Worm (Caenorhabditis elegans) whole organism, mixed stage, embryonic: ENCODE data around the gene ZK218.7.

Experiments used
- M03D4.4 ChIP-seq: sonication (generic microtip); optimal IDR thresholded peaks from 2 replicates; lab custom pipeline; 2017; ENCODE audit warnings: mild to moderate bottlenecking, missing genetic modification characterization, missing compliant biosample characterization
- bed-3 ChIP-seq: fragments of 200-800 bp; sonication (Bioruptor generic); optimal IDR thresholded peaks from 3 replicates; lab custom pipeline; 2018; ENCODE audit warnings: mild to moderate bottlenecking, missing genetic modification characterization, moderate library complexity, missing compliant biosample characterization
- ceh-39 ChIP-seq: fragments of 150-350 bp; optimal IDR thresholded peaks from 2 replicates; lab custom pipeline; 2014; ENCODE audit warnings: missing biosample characterization, missing genetic modification characterization
- ceh-43 ChIP-seq: fragments of 200-800 bp; sonication (Bioruptor generic); optimal IDR thresholded peaks from 2 replicates; lab custom pipeline; 2018; ENCODE audit warnings: mild to moderate bottlenecking, missing genetic modification characterization, moderate library complexity, missing compliant biosample characterization
- ceh-83 ChIP-seq: fragments of 200-800 bp; sonication (Bioruptor generic); optimal IDR thresholded peaks from 2 replicates; lab custom pipeline; 2018; ENCODE audit warnings: mild to moderate bottlenecking, missing genetic modification characterization, missing compliant biosample characterization
- ces-1 ChIP-seq: fragments of 150-350 bp; optimal IDR thresholded peaks from 2 replicates; lab custom pipeline; 2014; ENCODE audit warnings: missing biosample characterization, missing genetic modification reagents, missing genetic modification characterization
- cnd-1 ChIP-seq: fragments of 200-800 bp; sonication (Bioruptor generic); optimal IDR thresholded peaks from 2 replicates; lab custom pipeline; 2018; ENCODE audit warnings: mild to moderate bottlenecking, missing genetic modification characterization, missing compliant biosample characterization
- drap-1 ChIP-seq: fragments of 200-800 bp; sonication (Bioruptor generic); optimal IDR thresholded peaks from 3 replicates; lab custom pipeline; 2018; ENCODE audit warnings: mild to moderate bottlenecking, missing genetic modification characterization, missing compliant biosample characterization
- elt-1 ChIP-seq: sonication (generic microtip); optimal IDR thresholded peaks from 2 replicates; lab custom pipeline; 2017; ENCODE audit warnings: missing genetic modification characterization, mild to moderate bottlenecking, missing compliant biosample characterization, antibody characterized with exemption, moderate library complexity, borderline replicate concordance; ENCODE audit not compliant: insufficient read depth
- elt-3 ChIP-seq: fragments of 150-350 bp; optimal IDR thresholded peaks from 2 replicates; lab custom pipeline; 2014; ENCODE audit warnings: missing biosample characterization, missing genetic modification characterization
- ham-2 ChIP-seq: fragments of 200-800 bp; sonication (Bioruptor generic); optimal IDR thresholded peaks from 2 replicates; lab custom pipeline; 2018; ENCODE audit warnings: mild to moderate bottlenecking, missing genetic modification characterization, missing compliant biosample characterization
- hlh-1 ChIP-seq: fragments of 150-350 bp; optimal IDR thresholded peaks from 2 replicates; lab custom pipeline; 2014; ENCODE audit warnings: missing biosample characterization, missing genetic modification reagents, missing genetic modification characterization
- lin-13 ChIP-seq: fragments of 150-350 bp; optimal IDR thresholded peaks from 2 replicates; lab custom pipeline; 2014; ENCODE audit warnings: missing biosample characterization, missing genetic modification characterization
- lin-32 ChIP-seq: fragments of 200-800 bp; sonication (Bioruptor generic); optimal IDR thresholded peaks from 2 replicates; lab custom pipeline; 2018; ENCODE audit warnings: mild to moderate bottlenecking, missing genetic modification characterization, missing compliant biosample characterization
- lsy-2 ChIP-seq: fragments of 150-350 bp; optimal IDR thresholded peaks from 2 replicates; lab custom pipeline; 2014; ENCODE audit warnings: missing biosample characterization, missing genetic modification characterization
- mab-5 ChIP-seq: fragments of 150-350 bp; optimal IDR thresholded peaks from 2 replicates; lab custom pipeline; 2014; ENCODE audit warnings: missing biosample characterization, missing genetic modification characterization
- mep-1 ChIP-seq: fragments of 150-350 bp; optimal IDR thresholded peaks from 2 replicates; lab custom pipeline; 2017; ENCODE audit warnings: missing biosample characterization, missing genetic modification reagents, missing genetic modification characterization, inconsistent platforms
- mls-2 ChIP-seq: sonication (generic microtip); optimal IDR thresholded peaks from 2 replicates; lab custom pipeline; 2016; ENCODE audit warnings: mild to moderate bottlenecking, missing genetic modification characterization, moderate library complexity, missing compliant biosample characterization
- nhr-12 ChIP-seq: fragments of 150-350 bp; optimal IDR thresholded peaks from 2 replicates; lab custom pipeline; 2014; ENCODE audit warnings: missing biosample characterization, missing genetic modification characterization
- nhr-2 ChIP-seq: fragments of 150-350 bp; optimal IDR thresholded peaks from 2 replicates; lab custom pipeline; 2014; ENCODE audit warnings: missing biosample characterization, missing genetic modification characterization
- nhr-237 ChIP-seq: fragments of 150-350 bp; optimal IDR thresholded peaks from 2 replicates; lab custom pipeline; 2014; ENCODE audit warnings: missing biosample characterization, missing genetic modification characterization
- nhr-28 ChIP-seq: fragments of 150-350 bp; optimal IDR thresholded peaks from 2 replicates; lab custom pipeline; 2014; ENCODE audit warnings: missing biosample characterization, missing genetic modification characterization
- nhr-76 ChIP-seq: sonication (generic microtip); optimal IDR thresholded peaks from 2 replicates; lab custom pipeline; 2017; ENCODE audit warnings: missing biosample characterization, missing genetic modification characterization
- pha-4 ChIP-seq: fragments of 150-350 bp; optimal IDR thresholded peaks from 2 replicates; lab custom pipeline; 2018; ENCODE audit warnings: missing biosample characterization, missing genetic modification reagents, missing genetic modification characterization
- snpc-4 ChIP-seq: fragments of 150-350 bp; optimal IDR thresholded peaks from 2 replicates; lab custom pipeline; 2014; ENCODE audit warnings: missing biosample characterization, missing genetic modification characterization
- sptf-1 ChIP-seq: sonication (generic microtip); optimal IDR thresholded peaks from 2 replicates; lab custom pipeline; 2017; ENCODE audit warnings: mild to moderate bottlenecking, missing genetic modification characterization, moderate library complexity, missing compliant biosample characterization
- tbx-8 ChIP-seq: fragments of 200-800 bp; sonication (Bioruptor generic); optimal IDR thresholded peaks from 2 replicates; lab custom pipeline; 2018; ENCODE audit warnings: mild to moderate bottlenecking, missing genetic modification characterization, moderate library complexity, missing compliant biosample characterization
- unc-120 ChIP-seq: sonication (generic microtip); optimal IDR thresholded peaks from 2 replicates; lab custom pipeline; 2017; ENCODE audit warnings: missing genetic modification characterization, missing compliant biosample characterization; ENCODE audit not compliant: poor library complexity, severe bottlenecking
- unc-39 ChIP-seq: fragments of 150-350 bp; optimal IDR thresholded peaks from 2 replicates; lab custom pipeline; 2014; ENCODE audit warnings: missing biosample characterization, missing genetic modification characterization
- unc-62 ChIP-seq: fragments of 150-350 bp; optimal IDR thresholded peaks from 2 replicates; lab custom pipeline; 2014; ENCODE audit warnings: missing biosample characterization, missing genetic modification reagents, missing genetic modification characterization
- zip-8 ChIP-seq: fragments of 150-350 bp; optimal IDR thresholded peaks from 2 replicates; lab custom pipeline; 2014; ENCODE audit warnings: missing biosample characterization, missing genetic modification characterization
- ztf-11 ChIP-seq: fragments of 150-350 bp; optimal IDR thresholded peaks from 2 replicates; lab custom pipeline; 2014; ENCODE audit warnings: missing biosample characterization, missing genetic modification characterization

The ZK218.7 gene

ce11 chrV:17068839-17069238, 36.7 kb upstream of the ZK218.7 start, which contains the start of gene T05E12.8:
TSS of gene T05E12.8 (plus strand) at chrV:17069139.
- TF ChIP-seq pha-4 (tag; lab: Kevin White, UChicago): no peak

ce11 chrV:17071578-17071977, 34.0 kb upstream of the ZK218.7 start, which contains the start of gene srbc-14:
TSS of gene srbc-14 (minus strand) at chrV:17071678.
- TF ChIP-seq bed-3 (GFP tag; lab: Kevin White, UChicago) (no peak), ceh-39 (tag; lab: Kevin White, UChicago) (no peak), unc-120 (no peak), mls-2 (no peak), nhr-237 (tag; lab: Kevin White, UChicago) (no peak), hlh-1 (no peak), drap-1 (GFP tag; lab: Kevin White, UChicago) (no peak), pha-4 (tag; lab: Kevin White, UChicago) (no peak), lin-32 (GFP tag; lab: Kevin White, UChicago) (no peak), tbx-8 (GFP tag; lab: Kevin White, UChicago) (no peak), elt-1 (tag; lab: Kevin White, UChicago) (no peak), lsy-2 (tag; lab: Kevin White, UChicago) (no peak), ztf-11 (tag; lab: Kevin White, UChicago) (no peak), mep-1 (tag; lab: Kevin White, UChicago) (no peak), ham-2 (GFP tag; lab: Kevin White, UChicago) (no peak), cnd-1 (tag; lab: Kevin White, UChicago) (no peak)

DNA sequence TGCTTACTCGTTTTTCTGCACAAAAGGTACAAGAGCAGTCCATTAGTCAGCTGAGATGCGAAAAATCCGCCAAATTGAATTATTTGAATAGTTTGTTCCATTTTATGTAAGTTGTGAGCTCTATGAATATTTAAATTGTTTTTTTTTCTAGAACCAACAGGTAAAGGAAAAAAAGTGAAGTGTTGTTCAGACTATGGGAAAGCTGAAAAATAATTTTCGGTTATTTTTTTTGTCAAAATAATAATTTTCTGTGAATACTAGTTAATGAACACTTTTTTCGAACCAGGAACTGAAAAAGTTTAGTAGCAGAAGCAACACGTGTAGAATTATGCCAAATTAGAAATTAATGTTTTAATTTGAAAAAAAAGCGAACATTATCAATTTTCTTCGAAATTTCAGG, 29.7 kb upstream of the ZK218.7 start, which contains the start of gene str-125:
Gene str-125, minus strand, starts transcription at position 101 of the 400 bp plus-strand sequence.
- TF ChIP-seq tbx-8 (GFP tag; lab: Kevin White, UChicago): no peak
- TF ChIP-seq snpc-4 (tag; lab: Kevin White, UChicago): no peak
- no peak for TF ChIP-seq nhr-28 (tag; lab: Kevin White, UChicago)
- TF ChIP-seq nhr-12 (tag; lab: Kevin White, UChicago): no peak
- no peak for TF ChIP-seq M03D4.4 (tag; lab: Kevin White, UChicago)
- no peak for TF ChIP-seq sptf-1 (tag; lab: Kevin White, UChicago)
- no peak for TF ChIP-seq ces-1

DNA sequence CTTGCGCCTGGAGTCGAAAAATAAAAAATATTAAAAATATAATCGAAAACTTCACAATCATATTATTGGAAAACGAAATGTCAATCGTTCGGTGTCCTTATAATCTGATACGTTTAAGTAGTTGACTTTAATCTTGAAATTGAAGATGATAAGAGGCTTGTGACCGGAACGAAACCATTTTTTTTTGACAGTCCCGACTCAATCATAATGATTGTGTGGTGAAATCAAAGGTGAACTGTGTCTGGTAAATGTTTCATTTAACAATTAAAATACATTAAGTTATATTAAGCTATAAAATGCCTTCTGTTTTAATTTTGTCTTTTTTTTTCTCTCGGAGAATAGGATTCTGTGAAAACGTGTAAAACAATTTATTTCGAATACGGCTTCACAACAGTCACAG, 27.7 kb upstream of the ZK218.7 start, which contains the start of gene T05E12.3:
Gene T05E12.3, minus strand, starts transcription at position 101 of the 400 bp plus-strand sequence.
- TF ChIP-seq mls-2 (no peak), sptf-1 (tag; lab: Kevin White, UChicago) (no peak)

DNA sequence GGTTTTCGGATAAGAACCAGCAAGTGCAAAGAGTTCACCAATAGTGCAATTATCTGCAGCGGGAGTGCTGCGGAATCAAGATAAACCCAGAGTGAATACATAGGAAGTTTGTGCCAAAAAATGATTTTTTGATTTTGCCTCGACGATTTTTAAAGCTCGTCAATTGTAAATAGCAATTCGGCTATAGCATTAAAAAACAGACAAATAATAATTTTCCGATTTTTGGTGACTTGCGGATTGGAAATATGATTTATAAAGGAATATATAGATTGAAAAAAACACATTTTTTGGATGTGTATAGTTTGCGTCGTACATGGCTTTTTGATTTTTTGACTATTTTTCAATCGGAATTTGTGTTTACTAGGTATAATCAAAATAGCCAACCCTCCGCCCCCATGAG, 25.8 kb upstream of the ZK218.7 start, which contains the start of gene srw-20:
Gene srw-20, minus strand, starts transcription at position 101 of the 400 bp plus-strand sequence.
- TF ChIP-seq mab-5 (tag; lab: Kevin White, UChicago) (no peak), zip-8 (tag; lab: Kevin White, UChicago) (no peak), lin-13 (tag; lab: Kevin White, UChicago) (no peak), ceh-83 (GFP tag; lab: Kevin White, UChicago) (no peak), tbx-8 (GFP tag; lab: Kevin White, UChicago) (no peak), nhr-76 (tag; lab: Kevin White, UChicago) (no peak), unc-120 (no peak), ceh-43 (GFP tag; lab: Kevin White, UChicago) (no peak), unc-62 (GFP tag; lab: Kevin White, UChicago) (no peak), hlh-1 (no peak), ces-1 (no peak), cnd-1 (tag; lab: Kevin White, UChicago) (no peak), unc-39 (tag; lab: Kevin White, UChicago) (no peak), elt-3 (tag; lab: Kevin White, UChicago) (no peak), nhr-12 (tag; lab: Kevin White, UChicago) (no peak), ham-2 (GFP tag; lab: Kevin White, UChicago) (no peak), nhr-2 (no peak), snpc-4 (tag; lab: Kevin White, UChicago) (no peak), elt-1 (tag; lab: Kevin White, UChicago) (no peak), nhr-237 (tag; lab: Kevin White, UChicago) (no peak)
